Fruit fly (Drosophila melanogaster): ENCODE data around the gene Drsl2.

DNA sequence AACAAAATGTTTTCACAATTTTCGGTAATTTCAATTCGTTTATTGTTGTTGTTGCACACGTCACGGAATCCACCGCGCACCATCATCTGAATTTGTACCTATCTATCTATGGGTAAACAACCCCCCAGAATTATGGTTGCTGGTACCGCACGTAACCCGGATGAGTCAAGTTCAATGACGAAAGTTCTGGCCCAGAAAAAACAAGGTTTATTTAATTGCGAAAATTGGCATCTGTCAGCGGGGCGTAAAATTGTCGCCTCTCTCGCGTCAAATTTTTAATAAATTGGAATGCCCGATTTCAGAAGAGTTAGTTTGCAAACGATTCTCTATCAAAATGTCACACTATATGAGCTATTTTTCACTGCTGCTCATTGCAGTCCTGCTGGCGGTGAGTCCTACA, 46.0 kb upstream of the Drsl2 start, which contains the start of gene CG34265:
- TF ChIP-seq CG13204 (GFP tag; optimal IDR thresholded peaks at IDR 0.05) (no peak), CG17806 (tag; optimal IDR thresholded peaks at IDR 0.05) (no peak), D1 (tag; optimal IDR thresholded peaks at IDR 0.05) (no peak), CG14655 (GFP tag; optimal IDR thresholded peaks at IDR 0.05) (no peak), Ets98B (GFP tag; IDR thresholded peaks at IDR 0.05) (no peak)

Data from whole organism, pupa.